Worm (Caenorhabditis elegans) whole organism, L1 larva: ENCODE results near the gene oac-23.

ENCODE experiments used
- alr-1 ChIP-seq: fragments of 200-800 bp; sonication (Bioruptor generic); optimal IDR thresholded peaks from 2 replicates; lab custom pipeline; 2018; ENCODE audit warnings: borderline replicate concordance, mild to moderate bottlenecking, missing genetic modification characterization, missing compliant biosample characterization
- ceh-82 ChIP-seq, 3 experiments: fragments of 150-350 bp in 1 of 3; sonication (generic microtip) in 2 of 3; optimal IDR thresholded peaks; 2 replicates each; lab custom pipeline; 2014 to 2017; ENCODE audit warnings: missing biosample characterization in 3 of 3, missing genetic modification characterization in 3 of 3
- elt-2 ChIP-seq: sonication (generic microtip); optimal IDR thresholded peaks from 2 replicates; lab custom pipeline; 2016; ENCODE audit warnings: missing genetic modification characterization, mild to moderate bottlenecking, inconsistent platforms, missing compliant biosample characterization, missing genetic modification reagents
- fkh-10 ChIP-seq: sonication (generic microtip); optimal IDR thresholded peaks from 2 replicates; lab custom pipeline; 2017; ENCODE audit warnings: missing biosample characterization, missing genetic modification reagents, missing genetic modification characterization
- jun-1 ChIP-seq: fragments of 150-350 bp; optimal IDR thresholded peaks from 2 replicates; lab custom pipeline; 2014; ENCODE audit warnings: missing biosample characterization, missing genetic modification reagents, missing genetic modification characterization
- mdl-1 ChIP-seq, 2 experiments: fragments of 150-350 bp; optimal IDR thresholded peaks; 2 replicates each; lab custom pipeline; 2014 to 2017; ENCODE audit warnings: missing biosample characterization in 2 of 2, missing genetic modification characterization in 2 of 2, inconsistent platforms in 1 of 2
- mep-1 ChIP-seq: fragments of 150-350 bp; optimal IDR thresholded peaks from 2 replicates; lab custom pipeline; 2014; ENCODE audit warnings: missing biosample characterization, missing genetic modification characterization
- nhr-11 ChIP-seq: fragments of 150-350 bp; optimal IDR thresholded peaks from 2 replicates; lab custom pipeline; 2014; ENCODE audit warnings: missing biosample characterization, missing genetic modification characterization
- nhr-47 ChIP-seq: sonication (generic microtip); optimal IDR thresholded peaks from 2 replicates; lab custom pipeline; 2016; ENCODE audit warnings: mild to moderate bottlenecking, missing genetic modification characterization, moderate library complexity, missing compliant biosample characterization
- tbx-2 ChIP-seq: sonication (generic microtip); optimal IDR thresholded peaks from 2 replicates; lab custom pipeline; 2016; ENCODE audit warnings: missing genetic modification characterization, missing compliant biosample characterization
- vab-15 ChIP-seq: sonication (generic microtip); optimal IDR thresholded peaks from 2 replicates; lab custom pipeline; 2017; ENCODE audit warnings: missing genotype, mild to moderate bottlenecking, missing genetic modification characterization, missing compliant biosample characterization

- peak; percentile 40 for TF ChIP-seq nhr-47 (tag; lab: Kevin White, UChicago)
- TF ChIP-seq mep-1 (tag; lab: Kevin White, UChicago) = no peak
- TF ChIP-seq alr-1 (tag; lab: Kevin White, UChicago) = no peak
- TF ChIP-seq ceh-82 (tag; optimal IDR thresholded peaks at IDR 0.05; lab: Kevin White, UChicago) = no peak
- no peak for TF ChIP-seq vab-15 (tag; lab: Kevin White, UChicago)
- no peak for TF ChIP-seq nhr-11 (tag; lab: Kevin White, UChicago)
- TF ChIP-seq mdl-1 (tag; optimal IDR thresholded peaks at IDR 0.05; lab: Kevin White, UChicago) = no peak
- no peak for TF ChIP-seq jun-1 (tag; lab: Kevin White, UChicago)
- no peak for TF ChIP-seq fkh-10 (GFP tag; lab: Kevin White, UChicago)
- no peak for TF ChIP-seq tbx-2 (tag; lab: Kevin White, UChicago)
- no peak for TF ChIP-seq elt-2
These were observed 49.2 kb upstream of the oac-23 start for ce11 chrIV:3832040-3832439.
